Fruit fly (Drosophila melanogaster): ENCODE results near the gene Wnk.

Wnk gene

DNA sequence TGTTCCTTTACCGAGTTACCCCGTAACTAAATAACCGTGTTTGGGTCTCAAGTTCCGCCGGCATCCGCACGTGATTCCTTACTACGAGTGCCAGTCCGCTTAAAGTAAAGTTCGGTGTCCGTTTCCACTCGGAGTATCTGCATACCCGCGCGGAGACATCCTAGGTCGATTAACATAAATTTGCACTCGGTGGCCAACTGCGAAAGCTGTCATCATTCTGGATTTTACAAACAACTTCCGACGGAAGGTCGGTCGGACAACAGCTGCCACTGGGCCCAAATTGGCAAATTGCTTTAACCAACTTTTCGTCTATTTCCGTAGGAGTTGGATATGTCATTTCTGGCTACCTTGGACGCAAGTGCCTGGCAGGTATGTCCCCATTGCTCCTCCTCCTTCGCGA is 31.8 kb upstream of the Wnk start, which contains the start of gene TfAP-2:
TSS of gene TfAP-2 (plus strand) at position 301 of the 400 bp plus-strand sequence.
- TF ChIP-seq Trl (optimal IDR thresholded peaks at IDR 0.05) = no peak
- TF ChIP-seq Trl (GFP tag; optimal IDR thresholded peaks at IDR 0.05) = no peak
- 0 out of 3 replicates have a peak, but pooled peaks have one; percentile 20 for TF ChIP-seq vnd (GFP tag; IDR thresholded peaks at IDR 0.05; ENCODE audit: partially characterized antibody)

DNA sequence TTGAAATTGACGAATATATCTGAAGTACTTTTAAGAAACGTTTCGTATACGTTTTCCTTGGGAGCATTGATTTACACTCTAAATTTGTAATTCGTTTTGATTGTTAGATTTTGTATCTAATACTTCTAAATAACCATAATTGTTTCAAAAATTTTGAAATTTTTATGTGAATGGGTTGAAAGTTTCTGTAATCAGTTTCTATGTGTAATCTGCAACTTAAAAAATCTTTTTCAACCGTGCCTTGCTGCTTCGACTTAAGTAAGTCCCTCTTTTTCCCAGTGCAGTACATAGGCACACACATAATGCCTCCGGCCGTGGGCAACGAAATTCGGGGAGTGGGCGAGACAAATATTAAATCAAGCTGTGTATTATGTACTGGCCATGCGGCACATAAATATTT is 30.7 kb upstream of the Wnk start:
- TF ChIP-seq usp (GFP tag; optimal IDR thresholded peaks at IDR 0.05) (no peak), slbo (GFP tag; IDR thresholded peaks at IDR 0.05) (no peak), Bdp1 (GFP tag; optimal IDR thresholded peaks at IDR 0.05) (no peak), CG10959 (GFP tag; IDR thresholded peaks at IDR 0.05) (no peak), CG33213 (GFP tag; optimal IDR thresholded peaks at IDR 0.05) (peak; percentile 25), z (GFP tag; IDR thresholded peaks at IDR 0.05) (no peak), hkb (optimal IDR thresholded peaks at IDR 0.05) (no peak), hkb (GFP tag; IDR thresholded peaks at IDR 0.05) (no peak), NFAT (GFP tag; IDR thresholded peaks at IDR 0.05) (no peak), Sox102F (GFP tag; optimal IDR thresholded peaks at IDR 0.05) (no peak), Dip2 (GFP tag; IDR thresholded peaks at IDR 0.05) (no peak), abd-A (tag; optimal IDR thresholded peaks at IDR 0.05) (no peak), CG12104 (GFP tag; optimal IDR thresholded peaks at IDR 0.05) (no peak), ATbp (GFP tag; optimal IDR thresholded peaks at IDR 0.05) (no peak), CG9817 (tag; optimal IDR thresholded peaks at IDR 0.05) (no peak), CG8765 (GFP tag; IDR thresholded peaks at IDR 0.05) (no peak), caup (GFP tag; optimal IDR thresholded peaks at IDR 0.05; ENCODE audit: severe bottlenecking) (no peak), ham (GFP tag; IDR thresholded peaks at IDR 0.05) (no peak), CG3281 (GFP tag; optimal IDR thresholded peaks at IDR 0.05) (no peak), sna (GFP tag; IDR thresholded peaks at IDR 0.05; ENCODE audit: partially characterized antibody) (no peak), Hand (GFP tag; optimal IDR thresholded peaks at IDR 0.05) (no peak), Oaz (GFP tag; IDR thresholded peaks at IDR 0.05) (no peak), H15 (GFP tag; IDR thresholded peaks at IDR 0.05) (peak; percentile 32; the same call in 2 of the 3 replicates), da (GFP tag; optimal IDR thresholded peaks at IDR 0.05) (no peak), CG8388 (GFP tag; optimal IDR thresholded peaks at IDR 0.05) (peak; percentile 0), Sry-β (GFP tag; optimal IDR thresholded peaks at IDR 0.05) (no peak), Abd-B (GFP tag; optimal IDR thresholded peaks at IDR 0.05) (no peak), Mrtf (GFP tag; IDR thresholded peaks at IDR 0.05) (no peak), D19B (GFP tag; optimal IDR thresholded peaks at IDR 0.05) (no peak), schlank (tag; optimal IDR thresholded peaks at IDR 0.05) (no peak), CG1529 (GFP tag; optimal IDR thresholded peaks at IDR 0.05) (no peak), gcm (GFP tag; optimal IDR thresholded peaks at IDR 0.05) (no peak), odd (GFP tag; optimal IDR thresholded peaks at IDR 0.05) (no peak), CG6654 (GFP tag; optimal IDR thresholded peaks at IDR 0.05) (no peak), CG11093 (GFP tag; IDR thresholded peaks at IDR 0.05) (no peak), tx (GFP tag; optimal IDR thresholded peaks at IDR 0.05) (no peak), CG4328 (GFP tag; optimal IDR thresholded peaks at IDR 0.05) (no peak), fd3F (GFP tag; optimal IDR thresholded peaks at IDR 0.05) (no peak), CG9876 (GFP tag; optimal IDR thresholded peaks at IDR 0.05) (no peak), ranshi (GFP tag; IDR thresholded peaks at IDR 0.05) (0 out of 2 replicates have a peak, but pooled peaks have one; percentile 20), emc (GFP tag; optimal IDR thresholded peaks at IDR 0.05) (no peak), CG18262 (tag; optimal IDR thresholded peaks at IDR 0.05) (peak; percentile 51), CG9609 (GFP tag; optimal IDR thresholded peaks at IDR 0.05) (no peak), CG6175 (GFP tag; IDR thresholded peaks at IDR 0.05) (no peak), row (GFP tag; IDR thresholded peaks at IDR 0.05) (peak; percentile 46), CG32767 (GFP tag; IDR thresholded peaks at IDR 0.05) (0 out of 2 replicates have a peak, but pooled peaks have one; percentile 17), CG10366 (GFP tag; IDR thresholded peaks at IDR 0.05) (no peak)
